Fruit fly (Drosophila melanogaster) whole organism, embryonic: ENCODE results near the gene SdicC.

Experiments used
- Atf-2 ChIP-seq: fragments of 200-800 bp; sonication (Bioruptor generic); optimal IDR thresholded peaks from 2 replicates; lab custom pipeline; 2016; ENCODE audit warnings: missing biosample characterization, missing genetic modification characterization
- Awh ChIP-seq: fragments of 200-800 bp; sonication (Bioruptor generic); IDR thresholded peaks from 2 replicates; pipeline ENCODE4, ENCODE4 v1.3.6; 2022; ENCODE audit warnings: missing biosample characterization, missing genetic modification characterization
- B-H2 ChIP-seq: fragments of 200-800 bp; sonication (Bioruptor generic); optimal IDR thresholded peaks from 2 replicates; lab custom pipeline; 2018; ENCODE audit warnings: missing biosample characterization, mild to moderate bottlenecking, missing genetic modification characterization
- C15 ChIP-seq: fragments of 200-800 bp; sonication (Bioruptor generic); IDR thresholded peaks from 3 replicates; pipeline ENCODE4 v1.3.6; 2022; ENCODE audit warnings: missing biosample characterization, missing genetic modification characterization
- CG12659 ChIP-seq: fragments of 200-800 bp; sonication (Bioruptor generic); optimal IDR thresholded peaks from 3 replicates; lab custom pipeline; 2017; ENCODE audit warnings: mild to moderate bottlenecking, missing biosample characterization, missing genetic modification reagents, missing genetic modification characterization
- CG13287 ChIP-seq: fragments of 200-800 bp; sonication (Bioruptor generic); IDR thresholded peaks from 2 replicates; pipeline ENCODE4 v1.3.6; 2022; ENCODE audit warnings: missing biosample characterization, missing genetic modification characterization; ENCODE audit not compliant: partially characterized antibody
- CG14050 ChIP-seq: fragments of 200-800 bp; sonication (Bioruptor generic); IDR thresholded peaks from 3 replicates; pipeline ENCODE4 v1.3.6; 2022; ENCODE audit warnings: missing biosample characterization, missing genetic modification characterization
- CG1602 ChIP-seq: fragments of 200-800 bp; sonication (Bioruptor generic); optimal IDR thresholded peaks from 3 replicates; lab custom pipeline; 2016; ENCODE audit warnings: missing biosample characterization, missing genetic modification characterization
- CG1603 ChIP-seq: fragments of 200-800 bp; sonication (Bioruptor generic); optimal IDR thresholded peaks from 2 replicates; lab custom pipeline; 2019; ENCODE audit warnings: missing biosample characterization, mild to moderate bottlenecking, missing genetic modification characterization, moderate library complexity
- CG16813 ChIP-seq: fragments of 200-800 bp; sonication (Bioruptor generic); IDR thresholded peaks from 3 replicates; pipeline ENCODE4 v1.3.6; 2022; ENCODE audit warnings: missing biosample characterization, missing genetic modification characterization; ENCODE audit not compliant: partially characterized antibody
- CG17328 ChIP-seq: fragments of 200-800 bp; sonication (Bioruptor generic); IDR thresholded peaks from 2 replicates; pipeline ENCODE4 v1.3.6; 2022; ENCODE audit warnings: missing biosample characterization, missing genetic modification characterization
- CG17361 ChIP-seq: fragments of 200-800 bp; sonication (Bioruptor generic); IDR thresholded peaks from 3 replicates; pipeline ENCODE4 v1.3.6; 2022; ENCODE audit warnings: missing biosample characterization, missing genetic modification characterization
- CG18619 ChIP-seq: fragments of 200-800 bp; sonication (Bioruptor generic); optimal IDR thresholded peaks from 3 replicates; lab custom pipeline; 2017; ENCODE audit warnings: missing biosample characterization, mild to moderate bottlenecking, missing genetic modification characterization
- CG2116 ChIP-seq: fragments of 200-800 bp; sonication (Bioruptor generic); optimal IDR thresholded peaks from 3 replicates; lab custom pipeline; 2018; ENCODE audit warnings: missing biosample characterization, mild to moderate bottlenecking, missing genetic modification characterization
- CG2678 ChIP-seq: fragments of 200-800 bp; sonication (Bioruptor generic); optimal IDR thresholded peaks from 3 replicates; lab custom pipeline; 2019; ENCODE audit warnings: missing biosample characterization, mild to moderate bottlenecking, missing genetic modification characterization, moderate library complexity
- CG30403 ChIP-seq: fragments of 200-800 bp; sonication (Bioruptor generic); optimal IDR thresholded peaks from 3 replicates; lab custom pipeline; 2016; ENCODE audit warnings: missing biosample characterization, missing genetic modification characterization
- CG3847 ChIP-seq: fragments of 200-800 bp; sonication (Bioruptor generic); IDR thresholded peaks from 2 replicates; pipeline ENCODE4 v1.3.6; 2022; ENCODE audit warnings: missing biosample characterization, missing genetic modification characterization
- CG42726 ChIP-seq: fragments of 200-800 bp; sonication (Bioruptor generic); IDR thresholded peaks from 2 replicates; pipeline ENCODE4 v1.3.6; 2022; ENCODE audit warnings: missing biosample characterization, missing genetic modification characterization; ENCODE audit not compliant: partially characterized antibody
- CG6683 ChIP-seq: fragments of 200-800 bp; sonication (Bioruptor generic); optimal IDR thresholded peaks from 2 replicates; lab custom pipeline; 2017; ENCODE audit warnings: missing biosample characterization, mild to moderate bottlenecking, missing genetic modification characterization, missing genetic modification reagents
- CG6689 ChIP-seq: fragments of 200-800 bp; sonication (Bioruptor generic); IDR thresholded peaks from 2 replicates; pipeline ENCODE4 v1.3.6; 2022; ENCODE audit warnings: missing biosample characterization, missing genetic modification characterization
- CG7987 ChIP-seq: fragments of 200-800 bp; sonication (Bioruptor generic); optimal IDR thresholded peaks from 2 replicates; lab custom pipeline; 2018; ENCODE audit warnings: missing biosample characterization, mild to moderate bottlenecking, missing genetic modification characterization, moderate library complexity
- D ChIP-seq, 2 experiments: fragments of 200-800 bp in 1 of 2; fragments of >200 bp in 1 of 2; sonication (Bioruptor generic) in 1 of 2; optimal IDR thresholded peaks; 2 replicates in 1 of 2; 3 replicates in 1 of 2; lab custom pipeline; 2017; ENCODE audit warnings: mild to moderate bottlenecking in 1 of 2, missing biosample characterization in 1 of 2, missing genetic modification characterization in 1 of 2, missing genetic modification reagents in 1 of 2
- Doc2 ChIP-seq: fragments of 200-800 bp; sonication (Bioruptor generic); IDR thresholded peaks from 2 replicates; pipeline ENCODE4 v1.3.6; 2022; ENCODE audit warnings: missing biosample characterization, missing genetic modification characterization
- Drgx ChIP-seq: fragments of 200-800 bp; sonication (Bioruptor generic); IDR thresholded peaks from 2 replicates; pipeline ENCODE4 v1.3.6; 2022; ENCODE audit warnings: missing biosample characterization, missing genetic modification characterization
- ERR ChIP-seq: fragments of 200-800 bp; sonication (Bioruptor generic); optimal IDR thresholded peaks from 2 replicates; lab custom pipeline; 2016; ENCODE audit warnings: missing biosample characterization, missing genetic modification characterization
- Hand ChIP-seq: fragments of 200-800 bp; sonication (Bioruptor generic); optimal IDR thresholded peaks from 2 replicates; lab custom pipeline; 2017; ENCODE audit warnings: mild to moderate bottlenecking, missing biosample characterization, missing genetic modification reagents, missing genetic modification characterization
- Mrtf ChIP-seq: fragments of 200-800 bp; sonication (Bioruptor generic); IDR thresholded peaks from 3 replicates; pipeline ENCODE4 v1.3.6; 2022; ENCODE audit warnings: missing biosample characterization, missing genetic modification characterization
- NK7.1 ChIP-seq: fragments of 200-800 bp; sonication (Bioruptor generic); optimal IDR thresholded peaks from 3 replicates; lab custom pipeline; 2016; ENCODE audit warnings: missing biosample characterization, missing genetic modification characterization
- NfI ChIP-seq: fragments of 200-800 bp; sonication (Bioruptor generic); optimal IDR thresholded peaks from 3 replicates; lab custom pipeline; 2018; ENCODE audit warnings: missing biosample characterization, mild to moderate bottlenecking, missing genetic modification characterization, moderate library complexity
- Ptx1 ChIP-seq: fragments of 200-800 bp; sonication (Bioruptor generic); IDR thresholded peaks from 2 replicates; pipeline ENCODE4 v1.3.6; 2022; ENCODE audit warnings: missing biosample characterization, missing genetic modification characterization
- Rx ChIP-seq: fragments of 200-800 bp; sonication (Bioruptor generic); IDR thresholded peaks from 2 replicates; pipeline ENCODE4 v1.3.6; 2022; ENCODE audit warnings: missing biosample characterization, missing genetic modification characterization
- aop ChIP-seq: fragments of 200-800 bp; sonication (Bioruptor generic); IDR thresholded peaks from 2 replicates; pipeline ENCODE4 v1.3.6; 2022; ENCODE audit warnings: missing biosample characterization, missing genetic modification characterization
- az2 ChIP-seq: fragments of 200-800 bp; sonication (Bioruptor generic); optimal IDR thresholded peaks from 3 replicates; lab custom pipeline; 2016; ENCODE audit warnings: missing biosample characterization, missing genetic modification characterization
- ci ChIP-seq: fragments of 200-800 bp; sonication (Bioruptor generic); IDR thresholded peaks from 3 replicates; pipeline ENCODE4 v1.3.6; 2022; ENCODE audit warnings: missing biosample characterization, missing genetic modification characterization
- crol ChIP-seq: fragments of 200-800 bp; sonication (Bioruptor generic); IDR thresholded peaks from 2 replicates; pipeline ENCODE4 v1.3.6; 2022; ENCODE audit warnings: missing biosample characterization, missing genetic modification characterization
- danr ChIP-seq: fragments of 200-800 bp; sonication (Bioruptor generic); IDR thresholded peaks from 2 replicates; pipeline ENCODE4 v1.3.6; 2022; ENCODE audit warnings: missing biosample characterization, missing genetic modification characterization
- disco-r ChIP-seq: fragments of 200-800 bp; sonication (Bioruptor generic); optimal IDR thresholded peaks from 2 replicates; lab custom pipeline; 2016; ENCODE audit warnings: missing biosample characterization, missing genetic modification characterization
- dmrt11E ChIP-seq: fragments of 200-800 bp; sonication (Bioruptor generic); optimal IDR thresholded peaks from 3 replicates; lab custom pipeline; 2018; ENCODE audit warnings: missing biosample characterization, mild to moderate bottlenecking, missing genetic modification characterization, moderate library complexity
- fd3F ChIP-seq: fragments of 200-800 bp; sonication (Bioruptor generic); optimal IDR thresholded peaks from 2 replicates; lab custom pipeline; 2018; ENCODE audit warnings: missing biosample characterization, mild to moderate bottlenecking, missing genetic modification characterization, moderate library complexity
- ftz-f1 ChIP-seq: fragments of 200-800 bp; sonication (Bioruptor generic); optimal IDR thresholded peaks from 2 replicates; lab custom pipeline; 2016; ENCODE audit warnings: missing biosample characterization, missing genetic modification characterization
- hb ChIP-seq: fragments of 200-800 bp; sonication (Bioruptor generic); IDR thresholded peaks from 3 replicates; pipeline ENCODE4 v1.3.6; 2022; ENCODE audit warnings: missing biosample characterization, missing genetic modification characterization; ENCODE audit not compliant: partially characterized antibody
- kah ChIP-seq: fragments of 200-800 bp; sonication (Bioruptor generic); optimal IDR thresholded peaks from 2 replicates; lab custom pipeline; 2018; ENCODE audit warnings: missing biosample characterization, mild to moderate bottlenecking, missing genetic modification characterization
- pb ChIP-seq: fragments of 200-800 bp; sonication (Bioruptor generic); optimal IDR thresholded peaks from 3 replicates; lab custom pipeline; 2016; ENCODE audit warnings: missing biosample characterization, missing genetic modification characterization
- phol ChIP-seq: fragments of 200-800 bp; sonication (Bioruptor generic); optimal IDR thresholded peaks from 3 replicates; lab custom pipeline; 2018; ENCODE audit warnings: missing biosample characterization, mild to moderate bottlenecking, missing genetic modification characterization, moderate library complexity
- pzg ChIP-seq: fragments of 200-800 bp; sonication (Bioruptor generic); optimal IDR thresholded peaks from 3 replicates; lab custom pipeline; 2018; ENCODE audit warnings: missing biosample characterization, mild to moderate bottlenecking, missing genetic modification characterization, moderate library complexity
- rib ChIP-seq: fragments of 200-800 bp; sonication (Bioruptor generic); IDR thresholded peaks from 2 replicates; pipeline ENCODE4 v1.3.6; 2022; ENCODE audit warnings: missing biosample characterization, missing genetic modification characterization
- sim ChIP-seq: fragments of 200-800 bp; sonication (Bioruptor generic); IDR thresholded peaks from 2 replicates; pipeline ENCODE4 v1.3.6; 2022; ENCODE audit warnings: missing biosample characterization, missing genetic modification characterization
- so ChIP-seq: fragments of 200-800 bp; sonication (Bioruptor generic); IDR thresholded peaks from 3 replicates; pipeline ENCODE4 v1.3.6; 2022; ENCODE audit warnings: missing biosample characterization, missing genetic modification characterization
- usp ChIP-seq: fragments of >200 bp; optimal IDR thresholded peaks from 2 replicates; lab custom pipeline; 2017; ENCODE audit warnings: missing biosample characterization, missing genetic modification characterization

The SdicC gene

dm6 chrX:20235794-20236513, 18.9 kb upstream of the SdicC start, which contains the start of gene sw (continued):
- TF ChIP-seq Awh (GFP tag; lab: Robert Waterston, UW) (0 out of 2 replicates have a peak, but pooled peaks have one; percentile 21), Mrtf (GFP tag; lab: Robert Waterston, UW) (peak; percentile 64; the same call in 2 of the 3 replicates), CG3847 (peak; percentile 92), CG7987 (no peak), disco-r (GFP tag; lab: Kevin White, UChicago) (no peak), Atf-2 (peak; percentile 11), fd3F (GFP tag; lab: Kevin White, UChicago) (peak; percentile 31), Drgx (no peak), ERR (no peak), CG14050 (GFP tag; lab: Robert Waterston, UW) (peak; percentile 39; the same call in 2 of the 3 replicates), CG1603 (peak; percentile 84), dmrt11E (tag; lab: Kevin White, UChicago) (peak; percentile 60), pb (GFP tag; lab: Kevin White, UChicago) (peak; percentile 46), CG42726 (GFP tag; lab: Robert Waterston, UW) (peak; percentile 93), C15 (GFP tag; lab: Robert Waterston, UW) (no peak), Rx (no peak; the same call in 1 of the 2 replicates), CG2678 (no peak), B-H2 (GFP tag; lab: Kevin White, UChicago) (peak; percentile 61), danr (GFP tag; lab: Robert Waterston, UW) (0 out of 2 replicates have a peak, but pooled peaks have one; percentile 8), CG18619 (GFP tag; lab: Kevin White, UChicago) (peak; percentile 46), NfI (GFP tag; lab: Kevin White, UChicago) (peak; percentile 61), CG2116 (GFP tag; lab: Kevin White, UChicago) (peak; percentile 28), CG17328 (GFP tag; lab: Robert Waterston, UW) (peak; percentile 35; the same call in 1 of the 2 replicates), D (optimal IDR thresholded peaks at IDR 0.05; lab: Kevin White, UChicago) (no peak), D (GFP tag; optimal IDR thresholded peaks at IDR 0.05; lab: Kevin White, UChicago) (no peak), hb (GFP tag; lab: Robert Waterston, UW) (peak; percentile 95), sim (GFP tag; lab: Robert Waterston, UW) (no peak), kah (GFP tag; lab: Kevin White, UChicago) (no peak), ftz-f1 (GFP tag; lab: Kevin White, UChicago) (no peak), NK7.1 (GFP tag; lab: Kevin White, UChicago) (peak; percentile 11), Ptx1 (peak; percentile 78), CG16813 (peak; percentile 96), ci (GFP tag; lab: Robert Waterston, UW) (0 out of 3 replicates have a peak, but pooled peaks have one; percentile 24), pzg (GFP tag; lab: Kevin White, UChicago) (peak; percentile 64), Doc2 (GFP tag; lab: Robert Waterston, UW) (no peak), aop (GFP tag; lab: Robert Waterston, UW) (no peak), usp (no peak), crol (GFP tag; lab: Robert Waterston, UW) (no peak), az2 (GFP tag; lab: Kevin White, UChicago) (peak; percentile 27), so (GFP tag; lab: Robert Waterston, UW) (no peak), rib (GFP tag; lab: Robert Waterston, UW) (0 out of 2 replicates have a peak, but pooled peaks have one; percentile 18), phol (tag; lab: Kevin White, UChicago) (peak; percentile 73), CG1602 (GFP tag; lab: Kevin White, UChicago) (peak; percentile 25), CG17361 (GFP tag; lab: Robert Waterston, UW) (peak; percentile 69), Hand (GFP tag; lab: Kevin White, UChicago) (no peak), CG6683 (GFP tag; lab: Kevin White, UChicago) (peak; percentile 1), CG30403 (GFP tag; lab: Kevin White, UChicago) (peak; percentile 52), CG6689 (GFP tag; lab: Robert Waterston, UW) (peak; percentile 60; the same call in 1 of the 2 replicates), CG13287 (peak; percentile 92), CG12659 (peak; percentile 69)
